Worm (Caenorhabditis elegans) whole organism, L1 larva: Measurements from ENCODE around the gene ptr-9.

ENCODE experiments used
- blmp-1 ChIP-seq: fragments of 150-350 bp; optimal IDR thresholded peaks from 2 replicates; lab custom pipeline; 2014; ENCODE audit warnings: missing biosample characterization, missing genetic modification characterization
- ceh-82 ChIP-seq, 3 experiments: fragments of 150-350 bp in 1 of 3; sonication (generic microtip) in 2 of 3; optimal IDR thresholded peaks; 2 replicates each; lab custom pipeline; 2014 to 2017; ENCODE audit warnings: missing biosample characterization in 3 of 3, missing genetic modification characterization in 3 of 3
- ces-1 ChIP-seq: fragments of 150-350 bp; optimal IDR thresholded peaks from 2 replicates; lab custom pipeline; 2014; ENCODE audit warnings: missing biosample characterization, missing genetic modification reagents, missing genetic modification characterization
- elt-3 ChIP-seq, 6 experiments: fragments of 150-350 bp in 1 of 6; sonication (generic microtip); optimal IDR thresholded peaks; 2 replicates each; lab custom pipeline; 2017 to 2018; ENCODE audit warnings: missing biosample characterization in 6 of 6, missing genetic modification characterization in 6 of 6, inconsistent platforms in 1 of 6
- fos-1 ChIP-seq: fragments of 150-350 bp; optimal IDR thresholded peaks from 2 replicates; lab custom pipeline; 2014; ENCODE audit warnings: missing biosample characterization, missing genetic modification characterization
- hlh-4 ChIP-seq: sonication (generic microtip); optimal IDR thresholded peaks from 2 replicates; lab custom pipeline; 2016; ENCODE audit warnings: mild to moderate bottlenecking, missing genetic modification characterization, missing compliant biosample characterization
- lin-13 ChIP-seq: fragments of 150-350 bp; optimal IDR thresholded peaks from 2 replicates; lab custom pipeline; 2014; ENCODE audit warnings: missing biosample characterization, missing genetic modification reagents, missing genetic modification characterization
- lsy-2 ChIP-seq, 2 experiments: fragments of 150-350 bp; optimal IDR thresholded peaks; 2 replicates each; lab custom pipeline; 2014; ENCODE audit warnings: missing biosample characterization in 2 of 2, missing genetic modification characterization in 2 of 2
- unc-62 ChIP-seq: fragments of 150-350 bp; optimal IDR thresholded peaks from 2 replicates; lab custom pipeline; 2014; ENCODE audit warnings: missing biosample characterization, missing genetic modification reagents, missing genetic modification characterization

ce11 chrIII:9118314-9118850 is 43.1 kb downstream of the ptr-9 start, which contains the start of gene grl-11:
- TF ChIP-seq ces-1 (GFP tag; lab: Kevin White, UChicago) (no peak), lin-13 (GFP tag; lab: Kevin White, UChicago) (no peak), ceh-82 (tag; optimal IDR thresholded peaks at IDR 0.05; lab: Kevin White, UChicago) (no peak), blmp-1 (no peak), elt-3 (tag; optimal IDR thresholded peaks at IDR 0.05; lab: Kevin White, UChicago) (no peak), unc-62 (no peak), fos-1 (no peak), lsy-2 (tag; optimal IDR thresholded peaks at IDR 0.05; lab: Kevin White, UChicago) (no peak), hlh-4 (tag; lab: Kevin White, UChicago) (no peak)
